Worm (Caenorhabditis elegans): ENCODE results near the gene C05E7.3.

DNA sequence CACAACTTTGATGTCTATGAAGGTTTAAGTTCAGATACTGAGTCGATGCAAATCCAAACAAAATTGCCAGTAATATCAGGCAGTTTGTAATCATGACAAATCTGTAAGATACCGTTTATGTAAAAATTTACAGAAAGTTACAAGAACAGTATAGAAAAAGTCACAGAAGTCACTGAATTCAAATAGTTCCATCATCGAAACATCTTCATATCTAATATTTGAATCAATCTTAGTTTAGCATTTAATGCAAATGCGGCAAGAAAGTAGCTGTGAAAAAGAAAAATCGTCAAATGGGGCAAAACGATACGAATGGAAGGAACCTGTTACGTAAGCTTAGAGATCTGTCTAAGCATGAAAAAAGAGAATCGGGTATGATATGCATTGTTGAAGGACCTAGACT, 3.3 kb downstream of the C05E7.3 start, which contains the start of gene gmap-2:
- TF ChIP-seq skn-1 (tag; optimal IDR thresholded peaks at IDR 0.05) (no peak), ceh-9 (tag; optimal IDR thresholded peaks at IDR 0.05) (no peak), ceh-28 (tag; optimal IDR thresholded peaks at IDR 0.05) (no peak), sea-2 (GFP tag; optimal IDR thresholded peaks at IDR 0.05) (no peak), nhr-237 (tag; optimal IDR thresholded peaks at IDR 0.05) (no peak), eor-1 (tag; optimal IDR thresholded peaks at IDR 0.05) (no peak), fkh-10 (GFP tag; optimal IDR thresholded peaks at IDR 0.05) (no peak), mml-1 (tag; optimal IDR thresholded peaks at IDR 0.05) (no peak), egl-5 (tag; optimal IDR thresholded peaks at IDR 0.05) (no peak), ztf-11 (tag; optimal IDR thresholded peaks at IDR 0.05) (no peak), ceh-82 (tag; optimal IDR thresholded peaks at IDR 0.05) (no peak), unc-62 (GFP tag; optimal IDR thresholded peaks at IDR 0.05) (no peak), nhr-28 (tag; optimal IDR thresholded peaks at IDR 0.05) (no peak)
